Worm (Caenorhabditis elegans): ENCODE measurements around the gene clec-245.

- TF ChIP-seq hmg-4 (GFP tag; optimal IDR thresholded peaks at IDR 0.05) (no peak), ama-1 (optimal IDR thresholded peaks at IDR 0.05) (no peak), tbx-11 (GFP tag; IDR thresholded peaks at IDR 0.05) (no peak), flt-1 (GFP tag; IDR thresholded peaks at IDR 0.05) (no peak), ceh-13 (GFP tag; optimal IDR thresholded peaks at IDR 0.05) (no peak), hmbx-1 (tag; optimal IDR thresholded peaks at IDR 0.05) (no peak), ets-7 (tag; optimal IDR thresholded peaks at IDR 0.05) (no peak), pes-1 (GFP tag; IDR thresholded peaks at IDR 0.05) (no peak), tbx-37 (GFP tag; conservative IDR thresholded peaks at IDR 0.05) (no peak), F13C5.2 (tag; optimal IDR thresholded peaks at IDR 0.05) (no peak), scrt-1 (GFP tag; IDR thresholded peaks at IDR 0.05) (no peak), B0310.2 (tag; optimal IDR thresholded peaks at IDR 0.05) (no peak)
These were observed 21.1 kb downstream of the clec-245 start, which contains the start of gene C14A6.6 for ce11 chrV:18167161-18167560.

Measured in whole organism, early embryonic.